Worm (Caenorhabditis elegans) whole organism, L2 larva: ENCODE measurements around the gene Y57G11C.22.

Experiments used
- aly-2 ChIP-seq: fragments of 150-350 bp; optimal IDR thresholded peaks from 2 replicates; lab custom pipeline; 2014; ENCODE audit warnings: missing biosample characterization, missing genetic modification characterization
- blmp-1 ChIP-seq: sonication (generic microtip); optimal IDR thresholded peaks from 2 replicates; lab custom pipeline; 2017; ENCODE audit warnings: missing genetic modification characterization, mild to moderate bottlenecking, missing compliant biosample characterization, antibody characterized with exemption, moderate library complexity; ENCODE audit not compliant: insufficient read depth
- ceh-82 ChIP-seq: fragments of 150-350 bp; optimal IDR thresholded peaks from 2 replicates; lab custom pipeline; 2014; ENCODE audit warnings: missing biosample characterization, missing genetic modification characterization
- dmd-4 ChIP-seq: sonication (generic microtip); optimal IDR thresholded peaks from 2 replicates; lab custom pipeline; 2017; ENCODE audit warnings: missing biosample characterization, missing genetic modification characterization
- elt-1 ChIP-seq: fragments of 150-350 bp; optimal IDR thresholded peaks from 2 replicates; lab custom pipeline; 2014; ENCODE audit warnings: missing biosample characterization, missing genetic modification characterization
- elt-3 ChIP-seq: sonication (generic microtip); optimal IDR thresholded peaks from 2 replicates; lab custom pipeline; 2017; ENCODE audit warnings: missing biosample characterization, missing genetic modification characterization
- lin-39 ChIP-seq: fragments of 150-350 bp; optimal IDR thresholded peaks from 2 replicates; lab custom pipeline; 2014; ENCODE audit warnings: missing biosample characterization, missing genetic modification reagents, missing genetic modification characterization
- mdl-1 ChIP-seq, 2 experiments: fragments of 150-350 bp in 1 of 2; sonication (generic microtip) in 1 of 2; optimal IDR thresholded peaks; 2 replicates each; lab custom pipeline; 2017; ENCODE audit warnings: missing biosample characterization in 2 of 2, missing genetic modification characterization in 2 of 2
- nhr-10 ChIP-seq: sonication (generic microtip); optimal IDR thresholded peaks from 2 replicates; lab custom pipeline; 2017; ENCODE audit warnings: missing biosample characterization, missing genetic modification characterization
- nhr-11 ChIP-seq: fragments of 150-350 bp; optimal IDR thresholded peaks from 2 replicates; lab custom pipeline; 2014; ENCODE audit warnings: missing biosample characterization, missing genetic modification characterization
- skn-1 ChIP-seq: sonication (generic microtip); optimal IDR thresholded peaks from 2 replicates; lab custom pipeline; 2017; ENCODE audit warnings: missing biosample characterization, missing genetic modification characterization
- snpc-4 ChIP-seq: fragments of 150-350 bp; optimal IDR thresholded peaks from 2 replicates; lab custom pipeline; 2014; ENCODE audit warnings: missing biosample characterization, missing genetic modification characterization
- ztf-11 ChIP-seq: sonication (generic microtip); optimal IDR thresholded peaks from 2 replicates; lab custom pipeline; 2017; ENCODE audit warnings: missing biosample characterization, missing genetic modification characterization

DNA sequence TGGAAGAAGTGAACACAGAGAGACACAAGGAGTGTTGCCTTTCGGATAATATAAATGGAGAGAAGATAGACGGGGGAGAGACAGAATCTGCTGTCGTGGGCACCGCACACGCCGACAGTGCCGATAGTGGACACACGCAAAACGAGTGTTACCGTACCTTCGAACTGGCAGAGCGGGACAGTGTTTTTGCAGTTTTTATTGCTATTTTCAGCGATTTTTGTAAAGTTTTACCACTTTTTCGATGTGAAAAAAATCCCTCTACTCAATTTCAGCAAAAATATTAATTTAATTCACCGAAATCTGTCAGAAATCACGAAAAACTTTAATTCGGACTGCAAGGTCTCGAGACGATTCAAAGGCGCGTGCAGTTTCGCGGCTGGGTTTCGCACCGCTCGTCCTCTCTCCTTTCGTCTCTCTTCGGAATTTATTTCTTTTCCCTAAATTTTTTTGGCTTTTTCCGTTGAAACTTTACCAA, 12.1 kb upstream of the Y57G11C.22 start, which contains the start of gene sec-61.A:
- TF ChIP-seq nhr-10 (tag; lab: Kevin White, UChicago) (peak; percentile 17), ztf-11 (no peak), snpc-4 (tag; lab: Kevin White, UChicago) (no peak), nhr-11 (no peak), ceh-82 (tag; lab: Kevin White, UChicago) (no peak), elt-3 (no peak), aly-2 (no peak), mdl-1 (tag; optimal IDR thresholded peaks at IDR 0.05; lab: Kevin White, UChicago) (peak in 1 of 2 experiments; percentile 71), dmd-4 (no peak), lin-39 (tag; lab: Kevin White, UChicago) (no peak), blmp-1 (tag; lab: Kevin White, UChicago) (no peak), elt-1 (no peak), skn-1 (tag; lab: Kevin White, UChicago) (no peak)
